Fruit fly (Drosophila melanogaster): Measurements from ENCODE around the gene toe.
A peak's percentile ranks its signal among the peaks of the same experiment; 100 is the strongest.

DNA sequence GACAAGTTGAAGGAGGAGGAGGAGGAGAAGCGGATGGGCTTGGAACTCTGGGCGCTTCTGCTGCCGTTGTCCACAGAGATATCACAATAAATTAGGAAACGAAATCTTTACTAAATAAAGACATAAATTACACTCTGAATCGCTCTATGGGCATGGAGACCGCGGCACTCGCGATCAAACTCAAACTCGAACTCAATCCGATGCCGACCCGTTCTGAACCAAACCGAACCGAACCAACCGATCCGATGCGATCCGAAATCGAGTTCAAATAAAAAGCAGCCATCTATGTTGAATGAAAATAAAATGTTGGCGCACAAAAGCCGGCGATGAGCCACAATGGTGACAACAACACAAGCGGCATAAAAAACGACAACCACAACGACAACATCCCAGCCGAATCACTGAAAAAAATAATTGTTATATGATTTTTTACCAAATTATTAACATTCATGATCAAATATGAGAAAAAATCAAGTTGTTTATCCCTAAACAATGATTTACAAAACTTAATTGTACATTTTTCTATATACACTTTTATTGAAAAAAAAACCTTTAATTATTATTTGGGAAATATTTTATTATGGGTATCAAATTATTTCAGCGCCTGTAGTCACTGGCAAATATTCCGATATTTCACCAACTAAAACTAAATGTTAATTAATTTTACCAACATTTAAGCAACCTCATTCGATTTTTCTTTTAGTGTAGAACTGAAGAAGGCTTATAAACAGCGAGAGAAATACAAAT lies 24.6 kb upstream of the toe start:
- peak; percentile 59 for TF ChIP-seq h (GFP tag; optimal IDR thresholded peaks at IDR 0.05)
- no peak for TF ChIP-seq usp (GFP tag; optimal IDR thresholded peaks at IDR 0.05)
- no peak for TF ChIP-seq Myc (optimal IDR thresholded peaks at IDR 0.05)
- peak; percentile 55 for TF ChIP-seq psq (GFP tag; optimal IDR thresholded peaks at IDR 0.05)
- no peak for TF ChIP-seq sage (GFP tag; optimal IDR thresholded peaks at IDR 0.05)
- TF ChIP-seq br (GFP tag; optimal IDR thresholded peaks at IDR 0.05), result peak; percentile 10
- peak; percentile 58 for TF ChIP-seq Sp1 (GFP tag; optimal IDR thresholded peaks at IDR 0.05)
- no peak for TF ChIP-seq dl (GFP tag; optimal IDR thresholded peaks at IDR 0.05; ENCODE audit: insufficient read depth in 1 of 2, partially characterized antibody in 2 of 2)
- no peak for TF ChIP-seq pan (optimal IDR thresholded peaks at IDR 0.05)
- TF ChIP-seq N (GFP tag; optimal IDR thresholded peaks at IDR 0.05), result no peak
- no peak for TF ChIP-seq Abd-B (GFP tag; optimal IDR thresholded peaks at IDR 0.05)
- TF ChIP-seq Jra (GFP tag; optimal IDR thresholded peaks at IDR 0.05), result no peak

Data from whole organism, wandering third instar larva.